Fruit fly (Drosophila melanogaster) whole organism, prepupa: Measurements from ENCODE around the gene Chmp1.

Source experiments
- CG10669 ChIP-seq: fragments of 200-800 bp; sonication (Bioruptor generic); optimal IDR thresholded peaks from 3 replicates; lab custom pipeline; 2018; ENCODE audit warnings: missing biosample characterization, mild to moderate bottlenecking, missing genetic modification characterization, moderate library complexity
- CG15336 ChIP-seq: fragments of 200-800 bp; sonication (Bioruptor generic); IDR thresholded peaks from 2 replicates; pipeline ENCODE4 v1.3.6; 2022; ENCODE audit warnings: missing biosample characterization, missing genetic modification characterization
- CG1621 ChIP-seq: fragments of 200-800 bp; sonication (Bioruptor generic); optimal IDR thresholded peaks from 3 replicates; lab custom pipeline; 2018; ENCODE audit warnings: missing biosample characterization, mild to moderate bottlenecking, missing genetic modification characterization
- CG16779 ChIP-seq: fragments of 200-800 bp; sonication (Bioruptor generic); optimal IDR thresholded peaks from 3 replicates; lab custom pipeline; 2017; ENCODE audit warnings: missing biosample characterization, mild to moderate bottlenecking, missing genetic modification characterization
- CG3032 ChIP-seq: fragments of 200-800 bp; optimal IDR thresholded peaks from 2 replicates; lab custom pipeline; 2019; ENCODE audit warnings: missing biosample characterization, mild to moderate bottlenecking, missing genetic modification characterization, moderate library complexity
- CG31627 ChIP-seq: fragments of 200-800 bp; sonication (Bioruptor generic); optimal IDR thresholded peaks from 3 replicates; lab custom pipeline; 2016; ENCODE audit warnings: missing biosample characterization, missing genetic modification characterization
- CG34406 ChIP-seq: fragments of 200-800 bp; sonication (Bioruptor generic); optimal IDR thresholded peaks from 3 replicates; lab custom pipeline; 2016; ENCODE audit warnings: missing biosample characterization, missing genetic modification characterization
- CG3919 ChIP-seq: fragments of 200-800 bp; sonication (Bioruptor generic); optimal IDR thresholded peaks from 3 replicates; lab custom pipeline; 2016; ENCODE audit warnings: missing biosample characterization, missing genetic modification characterization
- CG4318 ChIP-seq: fragments of 200-800 bp; sonication (Bioruptor generic); optimal IDR thresholded peaks from 3 replicates; lab custom pipeline; 2017; ENCODE audit warnings: missing biosample characterization, mild to moderate bottlenecking, missing genetic modification characterization
- CG6163 ChIP-seq: fragments of 200-800 bp; sonication (Bioruptor generic); IDR thresholded peaks from 3 replicates; pipeline ENCODE4 v1.3.6; 2022; ENCODE audit warnings: missing biosample characterization, missing genetic modification characterization
- CG6792 ChIP-seq: fragments of 200-800 bp; sonication (Bioruptor generic); optimal IDR thresholded peaks from 3 replicates; lab custom pipeline; 2016; ENCODE audit warnings: missing biosample characterization, missing genetic modification characterization
- CG8119 ChIP-seq: fragments of 200-800 bp; sonication (Bioruptor generic); IDR thresholded peaks from 3 replicates; pipeline ENCODE4 v1.3.6; 2022; ENCODE audit warnings: missing biosample characterization, missing genetic modification characterization
- CG8319 ChIP-seq: fragments of 200-800 bp; sonication (Bioruptor generic); optimal IDR thresholded peaks from 3 replicates; lab custom pipeline; 2016; ENCODE audit warnings: missing biosample characterization, missing genetic modification characterization
- CG8632 ChIP-seq: fragments of 200-800 bp; sonication (Bioruptor generic); optimal IDR thresholded peaks from 3 replicates; lab custom pipeline; 2016; ENCODE audit warnings: missing biosample characterization, missing genetic modification characterization
- CG9139 ChIP-seq: fragments of 200-800 bp; sonication (Bioruptor generic); optimal IDR thresholded peaks from 3 replicates; lab custom pipeline; 2017; ENCODE audit warnings: missing biosample characterization, mild to moderate bottlenecking, missing genetic modification characterization
- Eip75B ChIP-seq: fragments of 200-800 bp; sonication (Bioruptor generic); optimal IDR thresholded peaks from 3 replicates; lab custom pipeline; 2016; ENCODE audit warnings: missing biosample characterization, missing genetic modification characterization
- Eip78C ChIP-seq: fragments of 200-800 bp; sonication (Bioruptor generic); peaks from one replicate; lab custom pipeline; 2016; ENCODE audit warnings: missing biosample characterization, missing genetic modification characterization
- Eip93F ChIP-seq: fragments of 200-800 bp; sonication (Bioruptor generic); optimal IDR thresholded peaks from 2 replicates; lab custom pipeline; 2016; ENCODE audit warnings: missing biosample characterization, mild to moderate bottlenecking, missing genetic modification characterization
- Ets96B ChIP-seq: fragments of 200-800 bp; optimal IDR thresholded peaks from 2 replicates; lab custom pipeline; 2019; ENCODE audit warnings: missing biosample characterization, mild to moderate bottlenecking, missing genetic modification characterization, moderate library complexity
- Gug ChIP-seq: fragments of 200-800 bp; sonication (Bioruptor generic); IDR thresholded peaks from 2 replicates; pipeline ENCODE4 v1.3.6; 2022; ENCODE audit warnings: missing biosample characterization, missing genetic modification characterization
- Hr38 ChIP-seq: sonication (Bioruptor generic); optimal IDR thresholded peaks from 2 replicates; lab custom pipeline; 2016; ENCODE audit warnings: missing biosample characterization, missing genetic modification characterization
- Hr39 ChIP-seq: fragments of 200-800 bp; sonication (Bioruptor generic); optimal IDR thresholded peaks from 2 replicates; lab custom pipeline; 2016; ENCODE audit warnings: missing biosample characterization, missing genetic modification characterization
- Hr4 ChIP-seq: fragments of 200-800 bp; sonication (Bioruptor generic); optimal IDR thresholded peaks from 3 replicates; lab custom pipeline; 2016; ENCODE audit warnings: missing biosample characterization, missing genetic modification characterization
- Lpt ChIP-seq: fragments of 200-800 bp; sonication (Bioruptor generic); optimal IDR thresholded peaks from 3 replicates; lab custom pipeline; 2016; ENCODE audit warnings: missing biosample characterization, missing genetic modification characterization
- OdsH ChIP-seq: fragments of 200-800 bp; sonication (Bioruptor generic); optimal IDR thresholded peaks from 3 replicates; lab custom pipeline; 2016; ENCODE audit warnings: missing biosample characterization, missing genetic modification characterization
- Sox102F ChIP-seq: fragments of 200-800 bp; sonication (Bioruptor generic); optimal IDR thresholded peaks from 2 replicates; lab custom pipeline; 2016; ENCODE audit warnings: missing biosample characterization, mild to moderate bottlenecking, missing genetic modification characterization
- Sox14 ChIP-seq: fragments of 200-800 bp; sonication (Bioruptor generic); optimal IDR thresholded peaks from 3 replicates; lab custom pipeline; 2016; ENCODE audit warnings: missing biosample characterization, missing genetic modification characterization
- Sox15 ChIP-seq: fragments of 200-800 bp; sonication (Bioruptor generic); optimal IDR thresholded peaks from 3 replicates; lab custom pipeline; 2016; ENCODE audit warnings: missing biosample characterization, missing genetic modification characterization
- achi ChIP-seq: fragments of 200-800 bp; sonication (Bioruptor generic); optimal IDR thresholded peaks from 3 replicates; lab custom pipeline; 2016; ENCODE audit warnings: missing biosample characterization, missing genetic modification characterization
- cyc ChIP-seq: fragments of 200-800 bp; sonication (Bioruptor generic); optimal IDR thresholded peaks from 3 replicates; lab custom pipeline; 2016; ENCODE audit warnings: missing biosample characterization, missing genetic modification characterization
- dac ChIP-seq: fragments of 200-800 bp; sonication (Bioruptor generic); optimal IDR thresholded peaks from 2 replicates; lab custom pipeline; 2017; ENCODE audit warnings: missing biosample characterization, mild to moderate bottlenecking, missing genetic modification characterization
- dsx ChIP-seq: fragments of 200-800 bp; optimal IDR thresholded peaks from 3 replicates; lab custom pipeline; 2019; ENCODE audit warnings: missing biosample characterization, mild to moderate bottlenecking, missing genetic modification characterization, moderate library complexity; ENCODE audit not compliant: poor library complexity, severe bottlenecking
- eg ChIP-seq: fragments of 200-800 bp; sonication (Bioruptor generic); IDR thresholded peaks from 3 replicates; pipeline ENCODE4 v1.3.6; 2022; ENCODE audit warnings: missing biosample characterization, missing genetic modification characterization
- esn ChIP-seq: fragments of 200-800 bp; sonication (Bioruptor generic); optimal IDR thresholded peaks from 2 replicates; lab custom pipeline; 2016; ENCODE audit warnings: missing biosample characterization, mild to moderate bottlenecking, missing genetic modification characterization, moderate library complexity
- fd85E ChIP-seq: fragments of 200-800 bp; sonication (Bioruptor generic); optimal IDR thresholded peaks from 3 replicates; lab custom pipeline; 2016; ENCODE audit warnings: missing biosample characterization, missing genetic modification characterization
- fkh ChIP-seq: fragments of 200-800 bp; sonication (Bioruptor generic); optimal IDR thresholded peaks from 3 replicates; lab custom pipeline; 2017; ENCODE audit warnings: missing biosample characterization, mild to moderate bottlenecking, missing genetic modification characterization, moderate library complexity
- lz ChIP-seq: fragments of 200-800 bp; sonication (Bioruptor generic); optimal IDR thresholded peaks from 3 replicates; lab custom pipeline; 2016; ENCODE audit warnings: missing biosample characterization, missing genetic modification characterization
- net ChIP-seq: fragments of 200-800 bp; sonication (Bioruptor generic); optimal IDR thresholded peaks from 3 replicates; lab custom pipeline; 2016; ENCODE audit warnings: missing biosample characterization, missing genetic modification characterization
- salr ChIP-seq, 2 experiments: fragments of 200-800 bp; sonication (Bioruptor generic); optimal IDR thresholded peaks; 3 replicates each; lab custom pipeline; 2016 to 2018; ENCODE audit warnings: missing biosample characterization in 2 of 2, missing genetic modification characterization in 2 of 2, mild to moderate bottlenecking in 1 of 2
- spab ChIP-seq: fragments of 200-800 bp; sonication (Bioruptor generic); optimal IDR thresholded peaks from 2 replicates; lab custom pipeline; 2017; ENCODE audit warnings: missing biosample characterization, mild to moderate bottlenecking, missing genetic modification characterization, missing genetic modification reagents
- topi ChIP-seq: fragments of 200-800 bp; sonication (Bioruptor generic); optimal IDR thresholded peaks from 3 replicates; lab custom pipeline; 2016; ENCODE audit warnings: missing biosample characterization, missing genetic modification characterization
- vri ChIP-seq: fragments of 200-800 bp; sonication (Bioruptor generic); optimal IDR thresholded peaks from 3 replicates; lab custom pipeline; 2016; ENCODE audit warnings: missing biosample characterization, mild to moderate bottlenecking, missing genetic modification characterization

The Chmp1 gene

dm6 chr3L:18638487-18638886 lies 45.4 kb downstream of the Chmp1 start (continued):
- TF ChIP-seq vri (GFP tag; lab: Kevin White, UChicago) (no peak), CG16779 (tag; lab: Kevin White, UChicago) (no peak), Ets96B (tag; lab: Kevin White, UChicago) (no peak), achi (GFP tag; lab: Kevin White, UChicago) (peak; percentile 30), spab (GFP tag; lab: Kevin White, UChicago) (no peak), esn (GFP tag; lab: Kevin White, UChicago) (peak; percentile 13), salr (GFP tag; optimal IDR thresholded peaks at IDR 0.05; lab: Kevin White, UChicago) (peak in 1 of 2 experiments; percentile 11), CG34406 (GFP tag; lab: Kevin White, UChicago) (peak; percentile 4), Eip75B (GFP tag; lab: Kevin White, UChicago) (no peak), fd85E (GFP tag; lab: Kevin White, UChicago) (no peak), fkh (GFP tag; lab: Kevin White, UChicago) (no peak), dsx (no peak), Hr38 (GFP tag; lab: Kevin White, UChicago) (no peak), Hr4 (peak; percentile 42), Hr39 (no peak), Sox102F (GFP tag; lab: Kevin White, UChicago) (no peak), CG6792 (no peak), CG15336 (GFP tag; lab: Robert Waterston, UW) (peak; percentile 27; the same call in 1 of the 2 replicates), CG8119 (GFP tag; lab: Robert Waterston, UW) (no peak), CG10669 (GFP tag; lab: Kevin White, UChicago) (no peak), CG3919 (GFP tag; lab: Kevin White, UChicago) (no peak), Sox15 (GFP tag; lab: Kevin White, UChicago) (no peak), Sox14 (GFP tag; lab: Kevin White, UChicago) (no peak), CG31627 (GFP tag; lab: Kevin White, UChicago) (no peak), lz (no peak), cyc (GFP tag; lab: Kevin White, UChicago) (no peak), Gug (GFP tag; lab: Robert Waterston, UW) (no peak), CG8632 (no peak)

- TF ChIP-seq CG1621 = no peak
- TF ChIP-seq vri (GFP tag; lab: Kevin White, UChicago) = peak; percentile 56
- TF ChIP-seq, all 60 proteins: peak for 1
Measured at dm6 chr3L:18638043-18638442, 45.8 kb downstream of the Chmp1 start.

dm6 chr3L:18637348-18637747 lies 46.5 kb downstream of the Chmp1 start:
- no peak for TF ChIP-seq net
- TF ChIP-seq eg (GFP tag; lab: Robert Waterston, UW) = no peak
- TF ChIP-seq OdsH (GFP tag; lab: Kevin White, UChicago) = no peak
- no peak for TF ChIP-seq CG16779 (tag; lab: Kevin White, UChicago)
- no peak for TF ChIP-seq Eip93F
- no peak for TF ChIP-seq CG31627 (GFP tag; lab: Kevin White, UChicago)
- TF ChIP-seq Sox14 (GFP tag; lab: Kevin White, UChicago) = no peak
- TF ChIP-seq CG6163 (GFP tag; lab: Robert Waterston, UW) = no peak
- TF ChIP-seq topi (GFP tag; lab: Kevin White, UChicago) = no peak
- TF ChIP-seq CG9139 (GFP tag; lab: Kevin White, UChicago) = no peak
- TF ChIP-seq CG4318 (GFP tag; lab: Kevin White, UChicago) = no peak
- TF ChIP-seq, all 60 proteins: peak for 0

- no peak for TF ChIP-seq Eip78C (GFP tag; lab: Kevin White, UChicago)
- no peak for TF ChIP-seq CG3032
- no peak for TF ChIP-seq Sox14 (GFP tag; lab: Kevin White, UChicago)
- TF ChIP-seq achi (GFP tag; lab: Kevin White, UChicago) = no peak
- TF ChIP-seq dsx = no peak
- TF ChIP-seq eg (GFP tag; lab: Robert Waterston, UW) = no peak
- TF ChIP-seq dac = no peak
- no peak for TF ChIP-seq CG8319 (GFP tag; lab: Kevin White, UChicago)
- no peak for TF ChIP-seq topi (GFP tag; lab: Kevin White, UChicago)
- no peak for TF ChIP-seq Ets96B (tag; lab: Kevin White, UChicago)
- no peak for TF ChIP-seq Lpt (GFP tag; lab: Kevin White, UChicago)
Measured at dm6 chr3L:18636782-18637181, 47.1 kb downstream of the Chmp1 start.
